Worm (Caenorhabditis elegans) whole organism, young adult: ENCODE measurements around the gene glb-22.

ENCODE experiments used
- B0019.2 ChIP-seq: fragments of 200-800 bp; sonication (Bioruptor generic); conservative IDR thresholded peaks from 2 replicates; pipeline ENCODE4 v1.3.6; 2022; ENCODE audit warnings: missing genetic modification reagents, missing genetic modification characterization, missing compliant biosample characterization
- B0336.3 ChIP-seq: fragments of 200-800 bp; sonication (Bioruptor generic); IDR thresholded peaks from 2 replicates; pipeline ENCODE4 v1.3.6; 2022; ENCODE audit warnings: missing genetic modification characterization, missing compliant biosample characterization
- K12H6.12 ChIP-seq: fragments of 200-800 bp; sonication (Bioruptor generic); optimal IDR thresholded peaks from 2 replicates; lab custom pipeline; 2018; ENCODE audit warnings: mild to moderate bottlenecking, missing genetic modification characterization, missing compliant biosample characterization
- T07F8.4 ChIP-seq: sonication (generic microtip); optimal IDR thresholded peaks from 2 replicates; lab custom pipeline; 2016; ENCODE audit warnings: mild to moderate bottlenecking, missing genetic modification characterization, moderate library complexity, missing compliant biosample characterization
- Y53G8AR.9 ChIP-seq: fragments of 200-800 bp; sonication (Bioruptor generic); conservative IDR thresholded peaks from 2 replicates; pipeline ENCODE4 v1.3.6; 2022; ENCODE audit warnings: missing genetic modification reagents, missing genetic modification characterization, missing compliant biosample characterization
- Y95B8A.8 ChIP-seq: fragments of 200-800 bp; sonication (Bioruptor generic); IDR thresholded peaks from 2 replicates; pipeline ENCODE4 v1.3.6; 2022; ENCODE audit warnings: missing genetic modification reagents, missing genetic modification characterization, missing compliant biosample characterization
- akir-1 ChIP-seq: fragments of 200-800 bp; sonication (Bioruptor generic); optimal IDR thresholded peaks from 2 replicates; lab custom pipeline; 2018; ENCODE audit warnings: mild to moderate bottlenecking, missing genetic modification characterization, moderate library complexity, missing compliant biosample characterization
- ama-1 ChIP-seq, 3 experiments: fragments of 150-350 bp in 1 of 3; sonication (generic microtip) in 2 of 3; optimal IDR thresholded peaks; 2 replicates each; lab custom pipeline; 2014 to 2018; ENCODE audit warnings: missing biosample characterization in 2 of 3, missing genetic modification characterization in 2 of 3, missing genetic modification reagents in 2 of 3
- athp-1 ChIP-seq: sonication (generic microtip); optimal IDR thresholded peaks from 2 replicates; lab custom pipeline; 2017; ENCODE audit warnings: mild to moderate bottlenecking, missing genetic modification characterization, missing compliant biosample characterization
- attf-3 ChIP-seq: fragments of 200-800 bp; sonication (Bioruptor generic); conservative IDR thresholded peaks from 2 replicates; pipeline ENCODE4 v1.3.6; 2022; ENCODE audit warnings: missing genetic modification reagents, missing genetic modification characterization, missing compliant biosample characterization
- bed-1 ChIP-seq: fragments of 200-800 bp; sonication (Bioruptor generic); IDR thresholded peaks from 2 replicates; pipeline ENCODE4 v1.3.6; 2022; ENCODE audit warnings: missing genetic modification reagents, missing genetic modification characterization, missing compliant biosample characterization
- cebp-1 ChIP-seq, 2 experiments: fragments of 200-800 bp in 1 of 2; sonication (Bioruptor generic) in 1 of 2; sonication (generic microtip) in 1 of 2; IDR thresholded peaks in 1 of 2; optimal IDR thresholded peaks in 1 of 2; 2 replicates each; pipeline versions ENCODE4 v1.3.6 to Lab custom; 2017 to 2022; ENCODE audit warnings: missing compliant biosample characterization in 2 of 2, missing genetic modification characterization in 2 of 2, mild to moderate bottlenecking in 1 of 2, missing genetic modification reagents in 1 of 2, moderate library complexity in 1 of 2
- ceh-27 ChIP-seq: fragments of 200-800 bp; sonication (Bioruptor generic); optimal IDR thresholded peaks from 2 replicates; lab custom pipeline; 2018; ENCODE audit warnings: mild to moderate bottlenecking, missing genetic modification characterization, moderate library complexity, missing compliant biosample characterization
- ceh-40 ChIP-seq: fragments of 200-800 bp; sonication (Bioruptor generic); IDR thresholded peaks from 2 replicates; pipeline ENCODE4 v1.3.6; 2022; ENCODE audit warnings: missing genetic modification characterization, missing compliant biosample characterization
- die-1 ChIP-seq: sonication (generic microtip); optimal IDR thresholded peaks from 2 replicates; lab custom pipeline; 2016; ENCODE audit warnings: missing genotype, mild to moderate bottlenecking, missing genetic modification characterization, missing compliant biosample characterization
- efl-1 ChIP-seq: fragments of 150-350 bp; optimal IDR thresholded peaks from 2 replicates; lab custom pipeline; 2014; ENCODE audit warnings: missing biosample characterization, missing genetic modification reagents, missing genetic modification characterization
- egl-18 ChIP-seq: fragments of 200-800 bp; sonication (Bioruptor generic); IDR thresholded peaks from 2 replicates; pipeline ENCODE4 v1.3.6; 2022; ENCODE audit warnings: missing genetic modification reagents, missing genetic modification characterization, missing compliant biosample characterization
- egl-44 ChIP-seq: fragments of 200-800 bp; sonication (Bioruptor generic); IDR thresholded peaks from 2 replicates; pipeline ENCODE4 v1.3.6; 2022; ENCODE audit warnings: missing genetic modification reagents, missing genetic modification characterization, missing compliant biosample characterization
- ets-4 ChIP-seq: fragments of 200-800 bp; sonication (Bioruptor generic); optimal IDR thresholded peaks from 2 replicates; lab custom pipeline; 2018; ENCODE audit warnings: mild to moderate bottlenecking, missing genetic modification characterization, missing compliant biosample characterization
- fkh-3 ChIP-seq: sonication (generic microtip); optimal IDR thresholded peaks from 2 replicates; lab custom pipeline; 2016; ENCODE audit warnings: mild to moderate bottlenecking, missing genetic modification characterization, missing compliant biosample characterization
- hrde-1 ChIP-seq: sonication (generic microtip); optimal IDR thresholded peaks from 2 replicates; lab custom pipeline; 2016; ENCODE audit warnings: missing genetic modification characterization, mild to moderate bottlenecking, missing compliant biosample characterization, moderate library complexity, missing genotype, missing genetic modification reagents, borderline replicate concordance
- mes-4 ChIP-seq: sonication (generic microtip); optimal IDR thresholded peaks from 2 replicates; lab custom pipeline; 2016; ENCODE audit warnings: missing genotype, missing genetic modification characterization, missing compliant biosample characterization
- nfya-2 ChIP-seq: fragments of 200-800 bp; sonication (Bioruptor generic); IDR thresholded peaks from 2 replicates; pipeline ENCODE4 v1.3.6; 2022; ENCODE audit warnings: missing genetic modification reagents, missing genetic modification characterization, missing compliant biosample characterization
- nhr-179 ChIP-seq: sonication (generic microtip); optimal IDR thresholded peaks from 2 replicates; lab custom pipeline; 2016; ENCODE audit warnings: mild to moderate bottlenecking, missing genetic modification characterization, missing compliant biosample characterization
- nhr-27 ChIP-seq: fragments of 200-800 bp; sonication (Bioruptor generic); optimal IDR thresholded peaks from 2 replicates; lab custom pipeline; 2018; ENCODE audit warnings: mild to moderate bottlenecking, missing genetic modification characterization, moderate library complexity, missing compliant biosample characterization
- pha-4 ChIP-seq: fragments of 150-350 bp; sonication (generic microtip); optimal IDR thresholded peaks from 2 replicates; lab custom pipeline; 2014; ENCODE audit warnings: missing biosample characterization, missing genetic modification reagents, missing genetic modification characterization
- rec-8 ChIP-seq, 2 experiments: sonication (generic microtip); optimal IDR thresholded peaks; 2 replicates each; lab custom pipeline; 2016; ENCODE audit warnings: mild to moderate bottlenecking in 2 of 2, missing genetic modification characterization in 2 of 2, missing genetic modification reagents in 2 of 2, missing genotype in 2 of 2, missing biosample characterization in 1 of 2, missing compliant biosample characterization in 1 of 2, moderate library complexity in 1 of 2
- snpc-1.1 ChIP-seq: sonication (generic microtip); optimal IDR thresholded peaks from 2 replicates; lab custom pipeline; 2017; ENCODE audit warnings: missing genetic modification characterization, mild to moderate bottlenecking, missing compliant biosample characterization, antibody characterized with exemption, moderate library complexity, missing genotype, missing genetic modification reagents; ENCODE audit not compliant: insufficient read depth
- snpc-1.3 ChIP-seq: sonication (generic microtip); optimal IDR thresholded peaks from 2 replicates; lab custom pipeline; 2017; ENCODE audit warnings: missing genetic modification characterization, mild to moderate bottlenecking, missing compliant biosample characterization, antibody characterized with exemption, moderate library complexity, missing genotype, missing genetic modification reagents; ENCODE audit not compliant: insufficient read depth
- unc-130 ChIP-seq: sonication (generic microtip); optimal IDR thresholded peaks from 2 replicates; lab custom pipeline; 2016; ENCODE audit warnings: missing genetic modification reagents, missing genetic modification characterization, missing compliant biosample characterization
- zfh-2 ChIP-seq: fragments of 200-800 bp; sonication (Bioruptor generic); conservative IDR thresholded peaks from 2 replicates; pipeline ENCODE4 v1.3.6; 2022; ENCODE audit warnings: missing genetic modification reagents, missing genetic modification characterization, missing compliant biosample characterization
- ztf-28 ChIP-seq: fragments of 200-800 bp; sonication (Bioruptor generic); IDR thresholded peaks from 2 replicates; pipeline ENCODE4 v1.3.6; 2022; ENCODE audit warnings: missing genetic modification reagents, missing genetic modification characterization, missing compliant biosample characterization

glb-22 gene

DNA sequence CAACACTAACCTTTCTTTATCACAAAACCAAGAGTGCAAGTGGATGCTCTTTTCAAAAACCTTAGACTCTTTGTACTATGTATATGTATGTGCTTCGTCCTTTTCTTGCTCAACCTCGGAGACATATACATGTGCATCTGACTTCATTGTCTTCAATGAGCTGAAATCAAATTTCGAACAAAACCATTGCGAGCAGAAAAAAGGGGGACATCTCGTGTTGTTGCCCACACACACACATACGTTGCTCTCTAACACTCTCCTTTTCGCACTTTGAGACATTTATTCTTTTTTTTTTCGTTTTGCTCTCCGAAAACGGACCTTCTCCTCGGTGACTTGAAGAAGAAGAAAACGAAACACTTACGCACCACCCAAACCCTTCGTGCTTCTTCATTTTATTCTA lies 20.2 kb downstream of the glb-22 start:
- TF ChIP-seq Y95B8A.8 (GFP tag; lab: Robert Waterston, UW) (no peak), snpc-1.3 (tag; lab: Kevin White, UChicago) (no peak), pha-4 (tag; lab: Kevin White, UChicago) (no peak), die-1 (tag; lab: Kevin White, UChicago) (no peak), bed-1 (GFP tag; lab: Robert Waterston, UW) (no peak), ama-1 (optimal IDR thresholded peaks at IDR 0.05; lab: Kevin White, UChicago) (no peak), ama-1 (GFP tag; optimal IDR thresholded peaks at IDR 0.05; lab: Kevin White, UChicago) (no peak), fkh-3 (tag; lab: Kevin White, UChicago) (no peak), unc-130 (GFP tag; lab: Kevin White, UChicago) (no peak), K12H6.12 (tag; lab: Kevin White, UChicago) (no peak), ceh-40 (GFP tag; lab: Robert Waterston, UW) (no peak), nfya-2 (GFP tag; lab: Robert Waterston, UW) (no peak), ceh-27 (GFP tag; lab: Kevin White, UChicago) (no peak), athp-1 (tag; lab: Kevin White, UChicago) (no peak), egl-18 (GFP tag; lab: Robert Waterston, UW) (no peak), mes-4 (tag; lab: Kevin White, UChicago) (no peak), nhr-179 (tag; lab: Kevin White, UChicago) (no peak), hrde-1 (tag; lab: Kevin White, UChicago) (no peak)

DNA sequence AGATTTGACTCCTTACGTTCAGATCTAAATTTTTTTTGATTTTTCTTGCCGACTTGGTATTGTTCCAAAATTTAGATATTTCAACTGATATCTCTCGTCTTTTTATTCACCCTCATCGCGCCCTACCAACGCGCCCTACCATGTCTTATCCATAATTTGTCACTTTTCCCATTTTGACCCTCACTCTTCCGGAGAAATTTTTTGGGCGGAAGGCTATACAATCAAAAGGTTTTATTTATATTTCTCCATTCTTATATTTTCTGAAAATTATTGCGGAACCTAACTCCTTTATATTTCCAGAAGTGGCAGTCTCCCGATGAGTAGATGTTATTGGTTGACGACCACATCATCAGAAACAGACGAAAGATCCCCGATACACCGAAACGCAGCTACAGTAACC lies 20.8 kb downstream of the glb-22 start, which contains the start of gene hot-1:
hot-1 (plus strand) TSS at position 301 of the 400 bp plus-strand sequence.
- no peak for TF ChIP-seq egl-44 (GFP tag; lab: Robert Waterston, UW)
- no peak for TF ChIP-seq efl-1 (GFP tag; lab: Kevin White, UChicago)
- no peak for TF ChIP-seq B0336.3 (GFP tag; lab: Robert Waterston, UW)
- TF ChIP-seq egl-18 (GFP tag; lab: Robert Waterston, UW): no peak
- no peak for TF ChIP-seq Y53G8AR.9 (GFP tag; lab: Robert Waterston, UW)
- no peak for TF ChIP-seq attf-3 (GFP tag; lab: Robert Waterston, UW)
- no peak for TF ChIP-seq zfh-2 (GFP tag; lab: Robert Waterston, UW)
- TF ChIP-seq nhr-27 (tag; lab: Kevin White, UChicago): no peak
- no peak for TF ChIP-seq T07F8.4 (tag; lab: Kevin White, UChicago)
- no peak for TF ChIP-seq snpc-1.1
- no peak for TF ChIP-seq hrde-1 (tag; lab: Kevin White, UChicago)
- no peak for TF ChIP-seq rec-8 (tag; optimal IDR thresholded peaks at IDR 0.05; lab: Kevin White, UChicago)
- no peak for TF ChIP-seq cebp-1 (GFP tag; IDR thresholded peaks at IDR 0.05; lab: Robert Waterston, UW)
- no peak for TF ChIP-seq cebp-1 (tag; optimal IDR thresholded peaks at IDR 0.05; lab: Kevin White, UChicago)
- TF ChIP-seq, all 124 proteins: peak for 0

DNA sequence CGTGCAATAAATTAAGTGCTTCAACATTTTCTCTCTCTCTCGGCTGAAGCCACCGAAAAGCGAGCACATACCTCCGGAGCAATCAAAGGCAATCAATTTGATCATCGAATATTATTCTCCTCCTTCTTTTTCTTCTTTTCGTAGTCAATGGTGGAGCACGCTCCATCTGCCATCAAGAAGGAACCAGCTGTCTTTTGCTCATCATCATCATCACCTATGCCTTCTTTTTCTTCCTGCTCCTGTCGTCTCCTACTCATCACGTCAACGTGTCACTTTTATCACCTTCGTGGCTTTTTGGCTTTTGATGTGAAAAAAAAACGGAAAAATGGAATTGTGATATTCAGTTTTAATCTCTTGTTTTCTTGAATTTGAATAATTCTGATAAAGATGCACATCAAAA lies 25.6 kb downstream of the glb-22 start:
- no peak for TF ChIP-seq mes-4 (tag; lab: Kevin White, UChicago)
- TF ChIP-seq akir-1 (GFP tag; lab: Kevin White, UChicago): no peak
- TF ChIP-seq ama-1 (optimal IDR thresholded peaks at IDR 0.05; lab: Kevin White, UChicago): no peak
- no peak for TF ChIP-seq ama-1 (GFP tag; optimal IDR thresholded peaks at IDR 0.05; lab: Kevin White, UChicago)
- no peak for TF ChIP-seq ets-4
- no peak for TF ChIP-seq B0019.2 (GFP tag; lab: Robert Waterston, UW)
- TF ChIP-seq B0336.3 (GFP tag; lab: Robert Waterston, UW): no peak
- TF ChIP-seq ztf-28 (GFP tag; lab: Robert Waterston, UW): no peak
